Worm (Caenorhabditis elegans) whole organism, L4/young adult: ENCODE results near the gene cnt-1.

Experiments
- W03F9.2 ChIP-seq: fragments of 150-350 bp; optimal IDR thresholded peaks from 2 replicates; lab custom pipeline; 2014; ENCODE audit warnings: missing biosample characterization, missing genetic modification characterization
- dao-5 ChIP-seq: sonication (generic microtip); optimal IDR thresholded peaks from 2 replicates; lab custom pipeline; 2016; ENCODE audit warnings: missing genotype, missing genetic modification characterization, moderate library complexity, missing compliant biosample characterization
- him-1 ChIP-seq: sonication (generic microtip); optimal IDR thresholded peaks from 2 replicates; lab custom pipeline; 2016; ENCODE audit warnings: missing genotype, missing genetic modification reagents, missing genetic modification characterization, missing compliant biosample characterization

- no peak for TF ChIP-seq him-1 (tag; lab: Kevin White, UChicago)
- TF ChIP-seq W03F9.2 = no peak
- TF ChIP-seq dao-5 (tag; lab: Kevin White, UChicago) = no peak
Measured at ce11 chrII:12063076-12063475, 25.6 kb downstream of the cnt-1 start.
